Fruit fly (Drosophila melanogaster) whole organism, embryonic: ENCODE data around the gene CG32829.

ENCODE experiments used
- Atf3 ChIP-seq: fragments of 200-800 bp; sonication (Bioruptor generic); optimal IDR thresholded peaks from 3 replicates; lab custom pipeline; 2016; ENCODE audit warnings: missing biosample characterization, missing genetic modification characterization
- B-H1 ChIP-seq: fragments of 200-800 bp; sonication (Bioruptor generic); IDR thresholded peaks from 3 replicates; pipeline ENCODE4 v1.3.6; 2022; ENCODE audit warnings: missing biosample characterization, missing genetic modification characterization
- Bgb ChIP-seq: fragments of 200-800 bp; sonication (Bioruptor generic); IDR thresholded peaks from 2 replicates; pipeline ENCODE4 v1.3.6; 2022; ENCODE audit warnings: missing biosample characterization, missing genetic modification characterization; ENCODE audit not compliant: partially characterized antibody
- CG10267 ChIP-seq: fragments of 200-800 bp; sonication (Bioruptor generic); optimal IDR thresholded peaks from 2 replicates; lab custom pipeline; 2018; ENCODE audit warnings: missing biosample characterization, mild to moderate bottlenecking, missing genetic modification characterization, moderate library complexity
- CG10565 ChIP-seq: fragments of 200-800 bp; sonication (Bioruptor generic); optimal IDR thresholded peaks from 3 replicates; lab custom pipeline; 2016; ENCODE audit warnings: missing biosample characterization, mild to moderate bottlenecking, missing genetic modification characterization
- CG11093 ChIP-seq: fragments of 200-800 bp; sonication (Bioruptor generic); IDR thresholded peaks from 3 replicates; pipeline ENCODE4 v1.3.6; 2022; ENCODE audit warnings: missing biosample characterization, missing genetic modification characterization
- CG11695 ChIP-seq: fragments of 200-800 bp; sonication (Bioruptor generic); IDR thresholded peaks from 3 replicates; pipeline ENCODE4 v1.3.6; 2022; ENCODE audit warnings: missing biosample characterization, missing genetic modification characterization
- CG14050 ChIP-seq: fragments of 200-800 bp; sonication (Bioruptor generic); IDR thresholded peaks from 3 replicates; pipeline ENCODE4 v1.3.6; 2022; ENCODE audit warnings: missing biosample characterization, missing genetic modification characterization
- CG15514 ChIP-seq: fragments of 200-800 bp; sonication (Bioruptor generic); optimal IDR thresholded peaks from 3 replicates; lab custom pipeline; 2017; ENCODE audit warnings: missing biosample characterization, missing genetic modification characterization, mild to moderate bottlenecking, moderate library complexity, missing genetic modification reagents
- CG15601 ChIP-seq: fragments of 200-800 bp; sonication (Bioruptor generic); optimal IDR thresholded peaks from 3 replicates; lab custom pipeline; 2019; ENCODE audit warnings: missing biosample characterization, mild to moderate bottlenecking, missing genetic modification characterization, moderate library complexity
- CG16779 ChIP-seq: fragments of 200-800 bp; sonication (Bioruptor generic); IDR thresholded peaks from 2 replicates; pipeline ENCODE4 v1.3.6; 2022; ENCODE audit warnings: missing biosample characterization, missing genetic modification characterization
- CG16815 ChIP-seq: fragments of 200-800 bp; sonication (Bioruptor generic); optimal IDR thresholded peaks from 3 replicates; lab custom pipeline; 2017; ENCODE audit warnings: missing biosample characterization, mild to moderate bottlenecking, missing genetic modification characterization
- CG17328 ChIP-seq: fragments of 200-800 bp; sonication (Bioruptor generic); IDR thresholded peaks from 2 replicates; pipeline ENCODE4 v1.3.6; 2022; ENCODE audit warnings: missing biosample characterization, missing genetic modification characterization
- CG17612 ChIP-seq: fragments of 200-800 bp; sonication (Bioruptor generic); IDR thresholded peaks from 2 replicates; pipeline ENCODE4 v1.3.6; 2022; ENCODE audit warnings: missing biosample characterization, missing genetic modification characterization
- CG17802 ChIP-seq: fragments of 200-800 bp; sonication (Bioruptor generic); optimal IDR thresholded peaks from 2 replicates; lab custom pipeline; 2018; ENCODE audit warnings: missing biosample characterization, mild to moderate bottlenecking, missing genetic modification characterization, moderate library complexity
- CG2202 ChIP-seq: fragments of 200-800 bp; sonication (Bioruptor generic); optimal IDR thresholded peaks from 2 replicates; lab custom pipeline; 2018; ENCODE audit warnings: missing biosample characterization, mild to moderate bottlenecking, missing genetic modification characterization
- CG2712 ChIP-seq: fragments of 200-800 bp; optimal IDR thresholded peaks from 3 replicates; lab custom pipeline; 2019; ENCODE audit warnings: missing biosample characterization, mild to moderate bottlenecking, missing genetic modification characterization, moderate library complexity
- CG2875 ChIP-seq: fragments of 200-800 bp; sonication (Bioruptor generic); optimal IDR thresholded peaks from 2 replicates; lab custom pipeline; 2017; ENCODE audit warnings: missing biosample characterization, mild to moderate bottlenecking, missing genetic modification characterization, missing genetic modification reagents
- CG4328 ChIP-seq: fragments of 200-800 bp; sonication (Bioruptor generic); optimal IDR thresholded peaks from 3 replicates; lab custom pipeline; 2017; ENCODE audit warnings: missing biosample characterization, missing genetic modification reagents, missing genetic modification characterization
- CG6689 ChIP-seq: fragments of 200-800 bp; sonication (Bioruptor generic); IDR thresholded peaks from 2 replicates; pipeline ENCODE4 v1.3.6; 2022; ENCODE audit warnings: missing biosample characterization, missing genetic modification characterization
- CG8359 ChIP-seq: fragments of 200-800 bp; sonication (Bioruptor generic); optimal IDR thresholded peaks from 2 replicates; lab custom pipeline; 2017; ENCODE audit warnings: missing biosample characterization, mild to moderate bottlenecking, missing genetic modification characterization, borderline replicate concordance
- CoRest ChIP-seq: fragments of 200-800 bp; sonication (Bioruptor generic); optimal IDR thresholded peaks from 3 replicates; lab custom pipeline; 2018; ENCODE audit warnings: missing biosample characterization, mild to moderate bottlenecking, missing genetic modification characterization, moderate library complexity
- Dll ChIP-seq: fragments of 200-800 bp; sonication (Bioruptor generic); IDR thresholded peaks from 4 replicates; pipeline ENCODE4 v1.3.6; 2022; ENCODE audit warnings: missing biosample characterization, missing genetic modification characterization; ENCODE audit not compliant: partially characterized antibody
- H2.0 ChIP-seq: fragments of 200-800 bp; sonication (Bioruptor generic); IDR thresholded peaks from 2 replicates; pipeline ENCODE4 v1.3.6; 2022; ENCODE audit warnings: missing biosample characterization, missing genetic modification characterization
- MBD-R2 ChIP-seq: fragments of 200-800 bp; sonication (Bioruptor generic); IDR thresholded peaks from 2 replicates; pipeline ENCODE4 v1.3.6; 2022; ENCODE audit warnings: missing biosample characterization, missing genetic modification characterization
- Oaz ChIP-seq: fragments of 200-800 bp; sonication (Bioruptor generic); IDR thresholded peaks from 2 replicates; pipeline ENCODE4 v1.3.6; 2022; ENCODE audit warnings: missing biosample characterization, missing genetic modification characterization
- Opbp ChIP-seq: fragments of 200-800 bp; sonication (Bioruptor generic); IDR thresholded peaks from 3 replicates; pipeline ENCODE4 v1.3.6; 2022; ENCODE audit warnings: missing biosample characterization, missing genetic modification characterization; ENCODE audit not compliant: partially characterized antibody
- Pdp1 ChIP-seq, 2 experiments: fragments of 200-800 bp; sonication (Bioruptor generic); optimal IDR thresholded peaks; 3 replicates each; lab custom pipeline; 2016; ENCODE audit warnings: missing biosample characterization in 2 of 2, missing genetic modification characterization in 2 of 2, mild to moderate bottlenecking in 1 of 2, moderate library complexity in 1 of 2
- Xrp1 ChIP-seq: fragments of 200-800 bp; sonication (Bioruptor generic); IDR thresholded peaks from 2 replicates; pipeline ENCODE4 v1.3.6; 2022; ENCODE audit warnings: missing biosample characterization, missing genetic modification characterization
- ac ChIP-seq: fragments of 200-800 bp; sonication (Bioruptor generic); optimal IDR thresholded peaks from 3 replicates; lab custom pipeline; 2017; ENCODE audit warnings: missing biosample characterization, mild to moderate bottlenecking, missing genetic modification characterization
- az2 ChIP-seq: fragments of 200-800 bp; sonication (Bioruptor generic); optimal IDR thresholded peaks from 3 replicates; lab custom pipeline; 2016; ENCODE audit warnings: missing biosample characterization, missing genetic modification characterization
- caup ChIP-seq: fragments of 200-800 bp; sonication (Bioruptor generic); optimal IDR thresholded peaks from 3 replicates; lab custom pipeline; 2017; ENCODE audit warnings: missing biosample characterization, mild to moderate bottlenecking, missing genetic modification characterization, moderate library complexity; ENCODE audit not compliant: severe bottlenecking
- dm ChIP-seq: fragments of 200-800 bp; sonication (Bioruptor generic); optimal IDR thresholded peaks from 3 replicates; lab custom pipeline; 2016; ENCODE audit warnings: missing biosample characterization, missing genetic modification characterization
- ems ChIP-seq: fragments of 200-800 bp; sonication (Bioruptor generic); optimal IDR thresholded peaks from 3 replicates; lab custom pipeline; 2016; ENCODE audit warnings: missing biosample characterization, missing genetic modification characterization
- hb ChIP-seq: fragments of 200-800 bp; sonication (Bioruptor generic); IDR thresholded peaks from 3 replicates; pipeline ENCODE4 v1.3.6; 2022; ENCODE audit warnings: missing biosample characterization, missing genetic modification characterization; ENCODE audit not compliant: partially characterized antibody
- hbn ChIP-seq: fragments of 200-800 bp; sonication (Bioruptor generic); IDR thresholded peaks from 2 replicates; pipeline ENCODE4 v1.3.6; 2022; ENCODE audit warnings: missing biosample characterization, missing genetic modification characterization; ENCODE audit not compliant: partially characterized antibody
- lbe ChIP-seq: fragments of 200-800 bp; sonication (Bioruptor generic); optimal IDR thresholded peaks from 2 replicates; lab custom pipeline; 2016; ENCODE audit warnings: missing biosample characterization, mild to moderate bottlenecking, missing genetic modification characterization
- otp ChIP-seq: fragments of 200-800 bp; sonication (Bioruptor generic); IDR thresholded peaks from 3 replicates; pipeline ENCODE4, ENCODE4 v1.3.6; 2022; ENCODE audit warnings: missing biosample characterization, missing genetic modification characterization
- pan ChIP-seq, 4 experiments: fragments of >200 bp in 3 of 4; fragments of 200-800 bp in 1 of 4; sonication (Bioruptor generic) in 1 of 4; optimal IDR thresholded peaks in 3 of 4; IDR thresholded peaks in 1 of 4; 2 replicates each; pipeline versions ENCODE4 v1.3.6 to Lab custom; 2017 to 2022; ENCODE audit warnings: missing biosample characterization in 2 of 4, missing genetic modification characterization in 2 of 4, mixed read lengths in 1 of 4
- pb ChIP-seq: fragments of 200-800 bp; sonication (Bioruptor generic); optimal IDR thresholded peaks from 3 replicates; lab custom pipeline; 2016; ENCODE audit warnings: missing biosample characterization, missing genetic modification characterization
- peb ChIP-seq: fragments of 200-800 bp; sonication (Bioruptor generic); IDR thresholded peaks from 2 replicates; pipeline ENCODE4 v1.3.6; 2022; ENCODE audit warnings: missing biosample characterization, missing genetic modification characterization
- pho ChIP-seq: fragments of 200-800 bp; sonication (Bioruptor generic); optimal IDR thresholded peaks from 2 replicates; lab custom pipeline; 2016; ENCODE audit warnings: missing biosample characterization, missing genetic modification characterization
- pros ChIP-seq: fragments of 200-800 bp; sonication (Bioruptor generic); optimal IDR thresholded peaks from 3 replicates; lab custom pipeline; 2019; ENCODE audit warnings: missing biosample characterization, mild to moderate bottlenecking, missing genetic modification characterization, moderate library complexity
- sisA ChIP-seq: fragments of 200-800 bp; sonication (Bioruptor generic); IDR thresholded peaks from 2 replicates; pipeline ENCODE4 v1.3.6; 2022; ENCODE audit warnings: missing biosample characterization, missing genetic modification characterization
- stwl ChIP-seq: fragments of 200-800 bp; sonication (Bioruptor generic); optimal IDR thresholded peaks from 3 replicates; lab custom pipeline; 2018; ENCODE audit warnings: missing biosample characterization, mild to moderate bottlenecking, missing genetic modification characterization, moderate library complexity
- unc-4 ChIP-seq: fragments of 200-800 bp; sonication (Bioruptor generic); IDR thresholded peaks from 2 replicates; pipeline ENCODE4 v1.3.6; 2022; ENCODE audit warnings: missing biosample characterization, missing genetic modification characterization; ENCODE audit not compliant: partially characterized antibody
- usp ChIP-seq: fragments of >200 bp; optimal IDR thresholded peaks from 2 replicates; lab custom pipeline; 2017; ENCODE audit warnings: missing biosample characterization, missing genetic modification characterization
- wor ChIP-seq: fragments of 200-800 bp; sonication (Bioruptor generic); IDR thresholded peaks from 2 replicates; pipeline ENCODE4 v1.3.6; 2022; ENCODE audit warnings: missing biosample characterization, missing genetic modification characterization
- z ChIP-seq: fragments of 200-800 bp; sonication (Bioruptor generic); IDR thresholded peaks from 3 replicates; pipeline ENCODE4 v1.3.6; 2022; ENCODE audit warnings: missing biosample characterization, missing genetic modification characterization
- zfh1 ChIP-seq: fragments of 200-800 bp; sonication (Bioruptor generic); IDR thresholded peaks from 3 replicates; pipeline ENCODE4 v1.3.6; 2022; ENCODE audit warnings: missing biosample characterization, missing genetic modification characterization

Gene CG32829

DNA sequence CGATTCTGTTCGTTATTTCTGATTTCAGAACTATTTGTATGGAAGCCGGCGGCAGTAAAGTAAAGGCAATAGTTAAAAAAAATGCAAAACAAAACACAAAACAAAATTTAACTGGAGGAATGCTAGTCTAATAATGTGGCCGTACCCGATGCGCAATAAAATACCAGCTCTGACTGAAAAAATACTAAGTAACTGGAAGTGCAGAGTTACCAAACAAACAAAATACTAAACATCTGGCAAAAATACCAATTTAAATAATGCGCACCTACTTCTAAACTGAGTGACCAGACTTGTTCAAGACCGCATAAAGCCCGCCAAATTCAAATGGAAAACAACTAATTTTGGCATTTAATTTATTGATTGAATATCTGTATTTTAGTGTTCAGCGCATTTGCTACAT, 2.3 kb downstream of the CG32829 start, which contains the start of gene Wee1 (continued):
- no peak for TF ChIP-seq CG11093 (GFP tag; lab: Robert Waterston, UW)
- TF ChIP-seq pan (optimal IDR thresholded peaks at IDR 0.05; lab: Kevin White, UChicago), result no peak
- no peak for TF ChIP-seq pan (GFP tag; optimal IDR thresholded peaks at IDR 0.05 in 1 of 2, IDR thresholded peaks at IDR 0.05 in 1 of 2)
- no peak for TF ChIP-seq CG11695
- no peak for TF ChIP-seq CG8359 (GFP tag; lab: Kevin White, UChicago)
- TF ChIP-seq lbe (GFP tag; lab: Kevin White, UChicago), result no peak
- no peak for TF ChIP-seq usp (GFP tag; lab: Kevin White, UChicago)
- TF ChIP-seq Oaz (GFP tag; lab: Robert Waterston, UW), result no peak
- TF ChIP-seq B-H1 (GFP tag; lab: Robert Waterston, UW), result no peak
- no peak for TF ChIP-seq CG17612
- no peak for TF ChIP-seq CG2875 (GFP tag; lab: Kevin White, UChicago)
- no peak for TF ChIP-seq CG16815
- no peak for TF ChIP-seq pho (GFP tag; lab: Kevin White, UChicago)
- no peak for TF ChIP-seq wor
- no peak for TF ChIP-seq CG4328 (GFP tag; lab: Kevin White, UChicago)
- 0 out of 3 replicates have a peak, but pooled peaks have one; percentile 23 for TF ChIP-seq Opbp
- peak; percentile 52 for TF ChIP-seq dm (GFP tag; lab: Kevin White, UChicago)
- TF ChIP-seq ems (GFP tag; lab: Kevin White, UChicago), result no peak
- no peak for TF ChIP-seq CoRest (tag; lab: Kevin White, UChicago)
- TF ChIP-seq hbn (GFP tag; lab: Robert Waterston, UW), result no peak
- TF ChIP-seq CG10267 (tag; lab: Kevin White, UChicago), result peak; percentile 60
- TF ChIP-seq Atf3 (GFP tag; lab: Kevin White, UChicago), result no peak
- no peak; the same call in 1 of the 2 replicates for TF ChIP-seq Bgb
- TF ChIP-seq peb (GFP tag; lab: Robert Waterston, UW), result no peak
- TF ChIP-seq Pdp1 (GFP tag; optimal IDR thresholded peaks at IDR 0.05; lab: Kevin White, UChicago), result peak in 1 of 2 experiments; percentile 45
- TF ChIP-seq stwl (tag; lab: Kevin White, UChicago), result peak; percentile 56
- TF ChIP-seq pb, result no peak
- TF ChIP-seq az2 (GFP tag; lab: Kevin White, UChicago), result no peak
- peak; percentile 13 for TF ChIP-seq CG15601 (tag; lab: Kevin White, UChicago)
- TF ChIP-seq ac (GFP tag; lab: Kevin White, UChicago), result no peak
- no peak for TF ChIP-seq z
- no peak for TF ChIP-seq CG16779
- no peak for TF ChIP-seq otp
- TF ChIP-seq sisA (GFP tag; lab: Robert Waterston, UW), result no peak
- peak; percentile 16; the same call in 1 of the 2 replicates for TF ChIP-seq unc-4 (GFP tag; lab: Robert Waterston, UW)
- TF ChIP-seq zfh1 (GFP tag; lab: Robert Waterston, UW), result no peak
- no peak for TF ChIP-seq caup (GFP tag; lab: Kevin White, UChicago)
- TF ChIP-seq CG15514 (GFP tag; lab: Kevin White, UChicago), result peak; percentile 51
- no peak for TF ChIP-seq hb (GFP tag; lab: Robert Waterston, UW)
- no peak for TF ChIP-seq CG6689
- no peak for TF ChIP-seq H2.0 (GFP tag; lab: Robert Waterston, UW)
- TF ChIP-seq Dll (GFP tag; lab: Robert Waterston, UW), result 0 out of 4 replicates have a peak, but pooled peaks have one; percentile 15
- TF ChIP-seq CG17328 (GFP tag; lab: Robert Waterston, UW), result no peak
- TF ChIP-seq CG2202 (tag; lab: Kevin White, UChicago), result no peak
- TF ChIP-seq MBD-R2 (GFP tag; lab: Robert Waterston, UW), result peak; percentile 81
- TF ChIP-seq Xrp1 (GFP tag; lab: Robert Waterston, UW), result no peak
- no peak for TF ChIP-seq CG14050 (GFP tag; lab: Robert Waterston, UW)
- no peak for TF ChIP-seq CG17802 (tag; lab: Kevin White, UChicago)
- no peak for TF ChIP-seq CG10565 (GFP tag; lab: Kevin White, UChicago)
- peak; percentile 21 for TF ChIP-seq CG2712 (tag; lab: Kevin White, UChicago)
- no peak for TF ChIP-seq pros (GFP tag; lab: Kevin White, UChicago)
